Worm (Caenorhabditis elegans) whole organism, mixed stage, embryonic: ENCODE results near the gene sym-3.

Experiments
- blmp-1 ChIP-seq: fragments of 150-350 bp; optimal IDR thresholded peaks from 2 replicates; lab custom pipeline; 2014; ENCODE audit warnings: missing biosample characterization, missing genetic modification characterization
- ceh-83 ChIP-seq: fragments of 200-800 bp; sonication (Bioruptor generic); optimal IDR thresholded peaks from 2 replicates; lab custom pipeline; 2018; ENCODE audit warnings: mild to moderate bottlenecking, missing genetic modification characterization, missing compliant biosample characterization
- elt-1 ChIP-seq: sonication (generic microtip); optimal IDR thresholded peaks from 2 replicates; lab custom pipeline; 2017; ENCODE audit warnings: missing genetic modification characterization, mild to moderate bottlenecking, missing compliant biosample characterization, antibody characterized with exemption, moderate library complexity, borderline replicate concordance; ENCODE audit not compliant: insufficient read depth
- hlh-1 ChIP-seq: fragments of 150-350 bp; optimal IDR thresholded peaks from 2 replicates; lab custom pipeline; 2014; ENCODE audit warnings: missing biosample characterization, missing genetic modification reagents, missing genetic modification characterization
- mep-1 ChIP-seq: fragments of 150-350 bp; optimal IDR thresholded peaks from 2 replicates; lab custom pipeline; 2017; ENCODE audit warnings: missing biosample characterization, missing genetic modification reagents, missing genetic modification characterization, inconsistent platforms
- nhr-12 ChIP-seq: fragments of 150-350 bp; optimal IDR thresholded peaks from 2 replicates; lab custom pipeline; 2014; ENCODE audit warnings: missing biosample characterization, missing genetic modification characterization
- nhr-237 ChIP-seq: fragments of 150-350 bp; optimal IDR thresholded peaks from 2 replicates; lab custom pipeline; 2014; ENCODE audit warnings: missing biosample characterization, missing genetic modification characterization
- unc-39 ChIP-seq: fragments of 150-350 bp; optimal IDR thresholded peaks from 2 replicates; lab custom pipeline; 2014; ENCODE audit warnings: missing biosample characterization, missing genetic modification characterization
- zip-8 ChIP-seq: fragments of 150-350 bp; optimal IDR thresholded peaks from 2 replicates; lab custom pipeline; 2014; ENCODE audit warnings: missing biosample characterization, missing genetic modification characterization

DNA sequence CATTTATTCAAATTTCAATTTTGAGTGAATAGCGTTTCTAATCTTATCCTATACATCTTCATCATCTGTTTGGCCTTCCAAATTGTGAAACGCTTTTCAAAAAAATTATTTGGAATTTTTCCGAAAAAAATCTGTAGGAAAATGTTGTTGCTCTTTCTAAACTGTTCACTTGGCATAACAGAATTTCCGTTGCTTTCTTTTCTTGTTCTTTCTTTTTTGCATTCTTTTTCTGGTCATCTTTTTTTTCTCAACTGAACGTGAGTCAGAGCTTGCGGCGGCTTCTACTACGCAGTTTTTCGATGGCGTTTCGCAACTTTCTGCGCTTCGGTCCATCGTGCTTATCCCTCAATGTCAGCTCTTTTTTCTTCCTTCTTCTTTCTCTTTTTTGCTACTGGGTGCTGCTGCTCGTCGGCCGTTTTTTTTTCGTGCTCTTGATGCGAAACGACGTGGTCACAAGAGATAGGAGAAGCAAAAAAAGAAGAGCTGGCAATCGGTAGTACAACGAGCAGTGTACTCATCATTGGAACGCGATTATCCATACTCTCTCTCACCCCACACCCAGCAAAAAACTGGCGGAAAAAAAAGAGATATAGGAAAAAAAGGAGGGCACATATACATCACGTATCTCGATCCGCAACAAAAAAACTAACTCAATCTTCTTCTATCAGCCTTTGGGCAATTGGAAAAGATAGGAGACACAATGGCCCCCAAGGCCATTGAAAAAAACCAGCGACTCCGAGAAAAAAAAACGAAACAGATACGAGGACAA lies 46.3 kb downstream of the sym-3 start:
- TF ChIP-seq ceh-83 (GFP tag; lab: Kevin White, UChicago) (no peak), zip-8 (tag; lab: Kevin White, UChicago) (no peak), unc-39 (tag; lab: Kevin White, UChicago) (no peak), blmp-1 (tag; lab: Kevin White, UChicago) (no peak), hlh-1 (tag; lab: Kevin White, UChicago) (no peak), nhr-12 (no peak), nhr-237 (tag; lab: Kevin White, UChicago) (no peak), mep-1 (tag; lab: Kevin White, UChicago) (no peak), elt-1 (tag; lab: Kevin White, UChicago) (no peak)
